Fruit fly (Drosophila melanogaster) S2 (cell line): Measurements from ENCODE around the gene Elo68alpha.

Experiments
- CG8478 ChIP-seq: fragments of >200 bp; optimal IDR thresholded peaks from 2 replicates; lab custom pipeline; 2018
- CTCF ChIP-seq, 2 experiments: fragments of >200 bp; optimal IDR thresholded peaks; 2 replicates each; lab custom pipeline; 2018

DNA sequence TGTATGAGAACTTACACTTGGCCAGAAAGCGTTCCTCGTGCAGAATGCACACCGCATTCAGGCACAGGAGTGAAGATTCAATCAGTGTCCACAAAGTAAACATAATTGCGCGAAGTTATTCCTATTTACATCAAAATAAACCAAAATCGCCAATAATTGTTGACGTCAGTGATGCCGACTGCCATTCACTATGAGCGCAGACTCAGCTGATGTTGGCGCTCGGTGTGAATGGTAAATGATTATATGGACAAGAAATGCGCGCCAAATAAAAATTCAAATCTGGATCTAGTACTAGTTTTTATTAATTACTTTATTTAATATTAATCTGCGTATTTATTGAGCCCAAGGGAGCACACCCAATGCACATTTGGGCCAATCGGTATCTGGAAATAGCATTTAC, 40.4 kb downstream of the Elo68alpha start, which contains the start of gene CG32069:
- TF ChIP-seq CG8478 (no peak), CTCF (optimal IDR thresholded peaks at IDR 0.05; lab: Kevin White, UChicago) (no peak)
